Worm (Caenorhabditis elegans) whole organism, midembryonic: ENCODE data around the gene str-176.

Experiments
- flt-1 ChIP-seq: fragments of 200-800 bp; sonication (Bioruptor generic); IDR thresholded peaks from 2 replicates; pipeline ENCODE4 v1.3.6; 2022; ENCODE audit warnings: missing genetic modification characterization, missing compliant biosample characterization
- klf-2 ChIP-seq: fragments of 200-800 bp; sonication (Bioruptor generic); conservative IDR thresholded peaks from 2 replicates; pipeline ENCODE4 v1.3.6; 2022; ENCODE audit warnings: missing genetic modification reagents, missing genetic modification characterization, missing compliant biosample characterization
- med-1 ChIP-seq: sonication (generic microtip); optimal IDR thresholded peaks from 2 replicates; lab custom pipeline; 2017; ENCODE audit warnings: missing genetic modification characterization, mild to moderate bottlenecking, missing compliant biosample characterization, antibody characterized with exemption, missing genetic modification reagents; ENCODE audit not compliant: insufficient read depth
- ref-1 ChIP-seq: fragments of 200-800 bp; sonication (Bioruptor generic); conservative IDR thresholded peaks from 2 replicates; pipeline ENCODE4 v1.3.6; 2022; ENCODE audit warnings: missing genetic modification reagents, missing genetic modification characterization, missing compliant biosample characterization
- tab-1 ChIP-seq: fragments of 200-800 bp; sonication (Bioruptor generic); IDR thresholded peaks from 2 replicates; pipeline ENCODE4 v1.3.6; 2022; ENCODE audit warnings: missing genetic modification characterization, missing compliant biosample characterization
- ztf-23 ChIP-seq: fragments of 200-800 bp; sonication (Bioruptor generic); IDR thresholded peaks from 2 replicates; pipeline ENCODE4 v1.3.6; 2022; ENCODE audit warnings: missing genetic modification reagents, missing genetic modification characterization, missing compliant biosample characterization
- ztf-29 ChIP-seq: fragments of 200-800 bp; sonication (Bioruptor generic); IDR thresholded peaks from 2 replicates; pipeline ENCODE4 v1.3.6; 2022; ENCODE audit warnings: missing genetic modification reagents, missing genetic modification characterization, missing compliant biosample characterization

DNA sequence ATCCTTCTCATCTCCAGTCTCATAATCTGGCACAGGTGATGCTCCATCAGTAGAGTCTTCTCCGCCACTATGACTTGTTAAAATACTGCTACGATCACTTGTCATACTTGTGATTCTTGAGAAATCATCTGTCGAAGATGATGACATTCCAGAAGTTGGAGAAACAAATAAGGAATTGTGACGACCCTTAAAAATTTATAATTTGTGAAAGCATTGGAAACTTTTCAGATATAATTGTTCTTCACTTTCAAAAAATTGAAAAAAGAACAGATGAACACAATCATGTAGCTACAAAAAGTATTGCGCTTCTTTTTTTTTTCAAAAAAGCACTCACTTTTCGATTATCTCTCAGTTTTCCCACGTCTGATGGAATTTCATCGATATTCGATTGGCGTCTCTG, 42.4 kb upstream of the str-176 start:
- TF ChIP-seq flt-1 (GFP tag; lab: Robert Waterston, UW) (no peak), ztf-29 (GFP tag; lab: Robert Waterston, UW) (no peak), ztf-23 (GFP tag; lab: Robert Waterston, UW) (no peak), klf-2 (GFP tag; lab: Robert Waterston, UW) (no peak), tab-1 (GFP tag; lab: Robert Waterston, UW) (no peak), ref-1 (GFP tag; lab: Robert Waterston, UW) (no peak), med-1 (GFP tag; lab: Kevin White, UChicago) (no peak)
